Fruit fly (Drosophila melanogaster): ENCODE data around the gene CG5112.

Gene CG5112

dm6 chr3R:25451832-25452231 is 39.4 kb upstream of the CG5112 start (continued):
- TF ChIP-seq CG9139 (GFP tag; optimal IDR thresholded peaks at IDR 0.05), result no peak
- TF ChIP-seq Sox14 (GFP tag; optimal IDR thresholded peaks at IDR 0.05), result peak; percentile 44
- TF ChIP-seq Eip78C (GFP tag), result peak; percentile 74
- no peak for TF ChIP-seq CG6808 (GFP tag; optimal IDR thresholded peaks at IDR 0.05)
- TF ChIP-seq CG8119 (GFP tag; IDR thresholded peaks at IDR 0.05), result peak; percentile 64
- no peak for TF ChIP-seq eg (GFP tag; IDR thresholded peaks at IDR 0.05)
- TF ChIP-seq topi (GFP tag; optimal IDR thresholded peaks at IDR 0.05), result no peak
- TF ChIP-seq cyc (GFP tag; optimal IDR thresholded peaks at IDR 0.05), result no peak
- TF ChIP-seq Sox15 (GFP tag; optimal IDR thresholded peaks at IDR 0.05), result no peak
- no peak for TF ChIP-seq CG8632 (GFP tag; optimal IDR thresholded peaks at IDR 0.05)
- no peak for TF ChIP-seq Smox (GFP tag; optimal IDR thresholded peaks at IDR 0.05)
- peak; percentile 37 for TF ChIP-seq pdm3 (GFP tag; optimal IDR thresholded peaks at IDR 0.05)
- TF ChIP-seq Ets21C (GFP tag; optimal IDR thresholded peaks at IDR 0.05), result no peak

dm6 chr3R:25453150-25453680 is 38.0 kb upstream of the CG5112 start:
- TF ChIP-seq fd59A (GFP tag; optimal IDR thresholded peaks at IDR 0.05) (no peak), fd85E (GFP tag; optimal IDR thresholded peaks at IDR 0.05) (no peak), CG3032 (tag; optimal IDR thresholded peaks at IDR 0.05) (no peak), Hr38 (GFP tag; optimal IDR thresholded peaks at IDR 0.05) (no peak), dac (GFP tag; optimal IDR thresholded peaks at IDR 0.05) (no peak), Eip78C (GFP tag) (peak; percentile 41), svp (GFP tag) (peak; percentile 65), vri (GFP tag; optimal IDR thresholded peaks at IDR 0.05) (peak; percentile 54), CG3919 (GFP tag; optimal IDR thresholded peaks at IDR 0.05) (no peak), CG6276 (GFP tag; optimal IDR thresholded peaks at IDR 0.05) (no peak), esn (GFP tag; optimal IDR thresholded peaks at IDR 0.05) (peak; percentile 20), CG8319 (GFP tag; optimal IDR thresholded peaks at IDR 0.05) (no peak), fkh (GFP tag; optimal IDR thresholded peaks at IDR 0.05) (peak; percentile 98), CG4318 (GFP tag; optimal IDR thresholded peaks at IDR 0.05) (no peak), Sox102F (GFP tag; optimal IDR thresholded peaks at IDR 0.05) (peak; percentile 14)

- TF ChIP-seq pdm3 (GFP tag; optimal IDR thresholded peaks at IDR 0.05), result no peak
- TF ChIP-seq spab (GFP tag; optimal IDR thresholded peaks at IDR 0.05), result no peak
- TF ChIP-seq CG32006 (GFP tag; optimal IDR thresholded peaks at IDR 0.05), result no peak
- no peak for TF ChIP-seq CG8632 (GFP tag; optimal IDR thresholded peaks at IDR 0.05)
- TF ChIP-seq CG6163 (GFP tag; IDR thresholded peaks at IDR 0.05), result no peak
- TF ChIP-seq lz (GFP tag; optimal IDR thresholded peaks at IDR 0.05), result no peak
- no peak for TF ChIP-seq net (GFP tag; optimal IDR thresholded peaks at IDR 0.05)
- no peak for TF ChIP-seq CG34406 (GFP tag; optimal IDR thresholded peaks at IDR 0.05)
- no peak for TF ChIP-seq CG31627 (GFP tag; optimal IDR thresholded peaks at IDR 0.05)
- TF ChIP-seq CG9139 (GFP tag; optimal IDR thresholded peaks at IDR 0.05), result no peak
- no peak for TF ChIP-seq CG4318 (GFP tag; optimal IDR thresholded peaks at IDR 0.05)
- no peak for TF ChIP-seq OdsH (GFP tag; optimal IDR thresholded peaks at IDR 0.05)
- no peak for TF ChIP-seq Blimp-1 (GFP tag; optimal IDR thresholded peaks at IDR 0.05)
- TF ChIP-seq CG10631 (GFP tag; optimal IDR thresholded peaks at IDR 0.05), result no peak
- no peak for TF ChIP-seq CG10669 (GFP tag; optimal IDR thresholded peaks at IDR 0.05)
- no peak for TF ChIP-seq CG15336 (GFP tag; IDR thresholded peaks at IDR 0.05)
- no peak for TF ChIP-seq Met (GFP tag; optimal IDR thresholded peaks at IDR 0.05)
Measured at dm6 chr3R:25457097-25457496, 34.2 kb upstream of the CG5112 start.

Measured in whole organism, prepupa.